Fruit fly (Drosophila melanogaster) whole organism, embryonic: ENCODE data around the gene toy.

Experiments used
- Ada2b ChIP-seq: fragments of 200-800 bp; sonication (Bioruptor generic); IDR thresholded peaks from 2 replicates; pipeline ENCODE4 v1.3.6; 2022; ENCODE audit warnings: missing biosample characterization, missing genetic modification characterization
- Aef1 ChIP-seq: fragments of 200-800 bp; sonication (Bioruptor generic); IDR thresholded peaks from 3 replicates; pipeline ENCODE4 v1.3.6; 2022; ENCODE audit warnings: missing biosample characterization, missing genetic modification characterization
- Antp ChIP-seq: fragments of 200-800 bp; sonication (Bioruptor generic); optimal IDR thresholded peaks from 3 replicates; lab custom pipeline; 2016; ENCODE audit warnings: missing biosample characterization, missing genetic modification characterization
- CG10209 ChIP-seq: fragments of 200-800 bp; sonication (Bioruptor generic); optimal IDR thresholded peaks from 3 replicates; lab custom pipeline; 2017; ENCODE audit warnings: missing biosample characterization, mild to moderate bottlenecking, missing genetic modification characterization, missing genetic modification reagents
- CG10267 ChIP-seq: fragments of 200-800 bp; sonication (Bioruptor generic); optimal IDR thresholded peaks from 2 replicates; lab custom pipeline; 2018; ENCODE audit warnings: missing biosample characterization, mild to moderate bottlenecking, missing genetic modification characterization, moderate library complexity
- CG11560 ChIP-seq: fragments of 200-800 bp; sonication (Bioruptor generic); IDR thresholded peaks from 3 replicates; pipeline ENCODE4 v1.3.6; 2022; ENCODE audit warnings: missing biosample characterization, missing genetic modification characterization
- CG11696 ChIP-seq: fragments of 200-800 bp; sonication (Bioruptor generic); IDR thresholded peaks from 2 replicates; pipeline ENCODE4 v1.3.6; 2022; ENCODE audit warnings: missing biosample characterization, missing genetic modification characterization
- CG12299 ChIP-seq: fragments of 200-800 bp; sonication (Bioruptor generic); optimal IDR thresholded peaks from 2 replicates; lab custom pipeline; 2018; ENCODE audit warnings: missing biosample characterization, mild to moderate bottlenecking, missing genetic modification characterization
- CG13123 ChIP-seq: fragments of 200-800 bp; sonication (Bioruptor generic); optimal IDR thresholded peaks from 2 replicates; lab custom pipeline; 2016; ENCODE audit warnings: missing biosample characterization, missing genetic modification characterization
- CG16815 ChIP-seq: fragments of 200-800 bp; sonication (Bioruptor generic); optimal IDR thresholded peaks from 3 replicates; lab custom pipeline; 2017; ENCODE audit warnings: missing biosample characterization, mild to moderate bottlenecking, missing genetic modification characterization
- CG17385 ChIP-seq: fragments of 200-800 bp; sonication (Bioruptor generic); optimal IDR thresholded peaks from 3 replicates; lab custom pipeline; 2018; ENCODE audit warnings: missing biosample characterization, mild to moderate bottlenecking, missing genetic modification characterization
- CG2116 ChIP-seq: fragments of 200-800 bp; sonication (Bioruptor generic); optimal IDR thresholded peaks from 3 replicates; lab custom pipeline; 2018; ENCODE audit warnings: missing biosample characterization, mild to moderate bottlenecking, missing genetic modification characterization
- CG2712 ChIP-seq: fragments of 200-800 bp; optimal IDR thresholded peaks from 3 replicates; lab custom pipeline; 2019; ENCODE audit warnings: missing biosample characterization, mild to moderate bottlenecking, missing genetic modification characterization, moderate library complexity
- CG3065 ChIP-seq: fragments of 200-800 bp; sonication (Bioruptor generic); optimal IDR thresholded peaks from 2 replicates; lab custom pipeline; 2016; ENCODE audit warnings: missing biosample characterization, missing genetic modification characterization
- CG31224 ChIP-seq: fragments of 200-800 bp; sonication (Bioruptor generic); IDR thresholded peaks from 2 replicates; pipeline ENCODE4 v1.3.6; 2022; ENCODE audit warnings: missing biosample characterization, missing genetic modification characterization
- CG34224 ChIP-seq: fragments of 200-800 bp; sonication (Bioruptor generic); IDR thresholded peaks from 3 replicates; pipeline ENCODE4 v1.3.6; 2022; ENCODE audit warnings: missing biosample characterization, missing genetic modification characterization; ENCODE audit not compliant: partially characterized antibody
- CG34376 ChIP-seq: fragments of 200-800 bp; sonication (Bioruptor generic); optimal IDR thresholded peaks from 2 replicates; lab custom pipeline; 2018; ENCODE audit warnings: missing biosample characterization, mild to moderate bottlenecking, missing genetic modification characterization
- CG4820 ChIP-seq: fragments of 200-800 bp; sonication (Bioruptor generic); optimal IDR thresholded peaks from 3 replicates; lab custom pipeline; 2016; ENCODE audit warnings: missing biosample characterization, missing genetic modification characterization
- CG6175 ChIP-seq: fragments of 200-800 bp; sonication (Bioruptor generic); IDR thresholded peaks from 3 replicates; pipeline ENCODE4 v1.3.6; 2022; ENCODE audit warnings: missing biosample characterization, missing genetic modification characterization
- CG7357 ChIP-seq: fragments of 200-800 bp; sonication (Bioruptor generic); IDR thresholded peaks from 3 replicates; pipeline ENCODE4 v1.3.6; 2022; ENCODE audit warnings: missing biosample characterization, missing genetic modification characterization
- CG9609 ChIP-seq: fragments of 200-800 bp; sonication (Bioruptor generic); optimal IDR thresholded peaks from 3 replicates; lab custom pipeline; 2016; ENCODE audit warnings: missing biosample characterization, missing genetic modification characterization
- CG9817 ChIP-seq: fragments of 200-800 bp; sonication (Bioruptor generic); optimal IDR thresholded peaks from 2 replicates; lab custom pipeline; 2018; ENCODE audit warnings: missing biosample characterization, mild to moderate bottlenecking, missing genetic modification characterization, moderate library complexity
- CkIIα-i1 ChIP-seq: fragments of 200-800 bp; sonication (Bioruptor generic); IDR thresholded peaks from 2 replicates; pipeline ENCODE4 v1.3.6; 2022; ENCODE audit warnings: missing biosample characterization, missing genetic modification characterization
- D19A ChIP-seq: fragments of 200-800 bp; optimal IDR thresholded peaks from 3 replicates; lab custom pipeline; 2019; ENCODE audit warnings: missing biosample characterization, mild to moderate bottlenecking, missing genetic modification characterization, moderate library complexity
- D19B ChIP-seq: fragments of 200-800 bp; sonication (Bioruptor generic); optimal IDR thresholded peaks from 2 replicates; lab custom pipeline; 2017; ENCODE audit warnings: missing biosample characterization, mild to moderate bottlenecking, missing genetic modification characterization
- Deaf1 ChIP-seq: fragments of 200-800 bp; optimal IDR thresholded peaks from 3 replicates; lab custom pipeline; 2019; ENCODE audit warnings: missing biosample characterization, mild to moderate bottlenecking, missing genetic modification characterization, moderate library complexity
- Dref ChIP-seq: fragments of 200-800 bp; sonication (Bioruptor generic); IDR thresholded peaks from 2 replicates; pipeline ENCODE4 v1.3.6; 2022; ENCODE audit warnings: missing biosample characterization, missing genetic modification characterization
- Gug ChIP-seq: fragments of 200-800 bp; sonication (Bioruptor generic); IDR thresholded peaks from 4 replicates; pipeline ENCODE4 v1.3.6; 2022; ENCODE audit warnings: missing biosample characterization, missing genetic modification characterization
- HHEX ChIP-seq: fragments of 200-800 bp; sonication (Bioruptor generic); optimal IDR thresholded peaks from 3 replicates; lab custom pipeline; 2017; ENCODE audit warnings: missing biosample characterization, mild to moderate bottlenecking, missing genetic modification characterization, missing genetic modification reagents
- Hey ChIP-seq: fragments of 200-800 bp; sonication (Bioruptor generic); optimal IDR thresholded peaks from 3 replicates; lab custom pipeline; 2018; ENCODE audit warnings: missing biosample characterization, mild to moderate bottlenecking, missing genetic modification characterization
- HmgD ChIP-seq: fragments of 200-800 bp; sonication (Bioruptor generic); optimal IDR thresholded peaks from 3 replicates; lab custom pipeline; 2016; ENCODE audit warnings: missing biosample characterization, missing genetic modification characterization
- Hr51 ChIP-seq, 2 experiments: fragments of 200-800 bp; sonication (Bioruptor generic); optimal IDR thresholded peaks; 2 replicates in 1 of 2; 3 replicates in 1 of 2; lab custom pipeline; 2016 to 2018; ENCODE audit warnings: missing biosample characterization in 2 of 2, missing genetic modification characterization in 2 of 2, mild to moderate bottlenecking in 1 of 2, moderate library complexity in 1 of 2
- MTF-1 ChIP-seq: fragments of 200-800 bp; sonication (Bioruptor generic); optimal IDR thresholded peaks from 2 replicates; lab custom pipeline; 2018; ENCODE audit warnings: missing biosample characterization, mild to moderate bottlenecking, missing genetic modification characterization, borderline replicate concordance
- Mrtf ChIP-seq: fragments of 200-800 bp; sonication (Bioruptor generic); IDR thresholded peaks from 3 replicates; pipeline ENCODE4 v1.3.6; 2022; ENCODE audit warnings: missing biosample characterization, missing genetic modification characterization
- NC2α ChIP-seq: fragments of 200-800 bp; sonication (Bioruptor generic); optimal IDR thresholded peaks from 2 replicates; lab custom pipeline; 2016; ENCODE audit warnings: missing biosample characterization, missing genetic modification characterization
- Neu2 ChIP-seq: fragments of 200-800 bp; sonication (Bioruptor generic); optimal IDR thresholded peaks from 3 replicates; lab custom pipeline; 2016; ENCODE audit warnings: missing biosample characterization, missing genetic modification characterization, borderline replicate concordance
- Pdp1 ChIP-seq, 2 experiments: fragments of 200-800 bp; sonication (Bioruptor generic); optimal IDR thresholded peaks; 3 replicates each; lab custom pipeline; 2016; ENCODE audit warnings: missing biosample characterization in 2 of 2, missing genetic modification characterization in 2 of 2, mild to moderate bottlenecking in 1 of 2, moderate library complexity in 1 of 2
- Ravus ChIP-seq: fragments of 200-800 bp; sonication (Bioruptor generic); IDR thresholded peaks from 2 replicates; pipeline ENCODE4 v1.3.6; 2022; ENCODE audit warnings: missing biosample characterization, missing genetic modification characterization
- Side ChIP-seq: fragments of 200-800 bp; sonication (Bioruptor generic); optimal IDR thresholded peaks from 2 replicates; lab custom pipeline; 2016; ENCODE audit warnings: missing biosample characterization, missing genetic modification characterization
- ash1 ChIP-seq: fragments of 200-800 bp; sonication (Bioruptor generic); optimal IDR thresholded peaks from 2 replicates; lab custom pipeline; 2018; ENCODE audit warnings: missing biosample characterization, mild to moderate bottlenecking, missing genetic modification characterization
- bcd ChIP-seq: fragments of 200-800 bp; sonication (Bioruptor generic); optimal IDR thresholded peaks from 2 replicates; lab custom pipeline; 2017; ENCODE audit warnings: missing biosample characterization, mild to moderate bottlenecking, missing genetic modification characterization
- chif ChIP-seq, 2 experiments: fragments of 200-800 bp; sonication (Bioruptor generic); optimal IDR thresholded peaks; 3 replicates each; lab custom pipeline; 2016; ENCODE audit warnings: missing biosample characterization in 2 of 2, missing genetic modification characterization in 2 of 2
- crol ChIP-seq: fragments of 200-800 bp; sonication (Bioruptor generic); IDR thresholded peaks from 2 replicates; pipeline ENCODE4 v1.3.6; 2022; ENCODE audit warnings: missing biosample characterization, missing genetic modification characterization
- kay ChIP-seq: fragments of 200-800 bp; sonication (Bioruptor generic); optimal IDR thresholded peaks from 2 replicates; lab custom pipeline; 2016; ENCODE audit warnings: missing biosample characterization, missing genetic modification characterization
- ken ChIP-seq: fragments of 200-800 bp; sonication (Bioruptor generic); IDR thresholded peaks from 3 replicates; pipeline ENCODE4 v1.3.6; 2022; ENCODE audit warnings: missing biosample characterization, missing genetic modification characterization
- nau ChIP-seq: fragments of 200-800 bp; sonication (Bioruptor generic); optimal IDR thresholded peaks from 3 replicates; lab custom pipeline; 2017; ENCODE audit warnings: missing biosample characterization, mild to moderate bottlenecking, missing genetic modification characterization, missing genetic modification reagents
- nerfin-1 ChIP-seq: fragments of 200-800 bp; sonication (Bioruptor generic); optimal IDR thresholded peaks from 3 replicates; lab custom pipeline; 2019; ENCODE audit warnings: missing biosample characterization, mild to moderate bottlenecking, missing genetic modification characterization, moderate library complexity
- nom ChIP-seq: fragments of 200-800 bp; sonication (Bioruptor generic); optimal IDR thresholded peaks from 2 replicates; lab custom pipeline; 2017; ENCODE audit warnings: missing biosample characterization, missing genetic modification characterization, mild to moderate bottlenecking, moderate library complexity, missing genetic modification reagents
- p53 ChIP-seq: fragments of 200-800 bp; sonication (Bioruptor generic); optimal IDR thresholded peaks from 2 replicates; lab custom pipeline; 2016; ENCODE audit warnings: missing biosample characterization, missing genetic modification characterization
- ssp ChIP-seq: fragments of 200-800 bp; sonication (Bioruptor generic); IDR thresholded peaks from 2 replicates; pipeline ENCODE4 v1.3.6; 2022; ENCODE audit warnings: missing biosample characterization, missing genetic modification characterization

The toy gene

DNA sequence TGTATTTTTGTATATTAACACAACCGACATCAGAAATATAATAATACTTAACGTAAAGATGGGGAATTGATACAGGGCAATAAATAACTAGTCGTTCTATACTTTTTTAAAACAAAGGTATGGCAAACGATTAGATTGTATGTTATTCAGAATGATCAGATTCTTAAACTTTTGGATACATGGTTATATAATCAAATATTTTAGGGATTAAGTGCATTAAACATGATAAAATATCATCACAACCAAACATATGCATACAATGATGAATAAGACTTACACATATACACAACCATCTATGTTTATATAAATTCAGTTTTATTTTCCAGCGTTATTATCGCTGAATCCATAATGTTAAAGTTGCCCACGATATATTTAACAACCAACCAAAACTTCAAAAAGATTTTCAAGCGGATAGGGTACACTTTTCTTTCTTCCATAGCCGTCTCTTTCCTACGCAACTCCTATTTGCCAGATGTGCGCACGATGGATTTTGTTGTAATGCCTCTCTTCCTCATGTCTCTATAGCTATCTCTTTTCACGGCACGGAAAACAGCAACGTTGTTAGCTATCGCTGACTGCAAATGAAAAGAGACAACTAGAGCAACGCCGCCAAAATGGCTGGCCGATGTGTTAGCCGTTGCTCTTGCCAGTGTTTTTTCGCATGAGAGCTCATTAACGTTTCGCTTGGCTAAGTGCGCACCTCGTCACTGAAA lies at the start of gene toy:
Gene toy, plus strand, starts transcription at position 668 of the 713 bp plus-strand sequence.
- no peak for TF ChIP-seq crol (GFP tag; lab: Robert Waterston, UW)
- TF ChIP-seq CkIIα-i1 (GFP tag; lab: Robert Waterston, UW): no peak
- no peak for TF ChIP-seq CG2116
- TF ChIP-seq Aef1 (GFP tag; lab: Robert Waterston, UW): peak; percentile 79
- no peak for TF ChIP-seq CG11560 (tag; lab: Robert Waterston, UW)
- TF ChIP-seq CG34224: 0 out of 3 replicates have a peak, but pooled peaks have one; percentile 25
- TF ChIP-seq Side: no peak
- TF ChIP-seq D19B (GFP tag; lab: Kevin White, UChicago): no peak
- TF ChIP-seq nerfin-1 (tag; lab: Kevin White, UChicago): no peak
- TF ChIP-seq CG13123: no peak
- no peak for TF ChIP-seq CG3065 (GFP tag; lab: Kevin White, UChicago)
- TF ChIP-seq CG6175 (GFP tag; lab: Robert Waterston, UW): no peak
- TF ChIP-seq bcd: no peak
- no peak for TF ChIP-seq Deaf1 (tag; lab: Kevin White, UChicago)
- TF ChIP-seq CG10267 (tag; lab: Kevin White, UChicago): no peak
- TF ChIP-seq CG10209: no peak
- TF ChIP-seq nom: no peak
- TF ChIP-seq D19A (tag; lab: Kevin White, UChicago): peak; percentile 61
- TF ChIP-seq CG4820: no peak
- TF ChIP-seq Neu2 (GFP tag; lab: Kevin White, UChicago): no peak
- TF ChIP-seq Ravus (GFP tag; lab: Robert Waterston, UW): no peak
- TF ChIP-seq ken (GFP tag; lab: Robert Waterston, UW): no peak
- TF ChIP-seq HmgD (GFP tag; lab: Kevin White, UChicago): peak; percentile 80
- no peak for TF ChIP-seq p53 (GFP tag; lab: Kevin White, UChicago)
- peak in 1 of 2 experiments; percentile 44 for TF ChIP-seq chif (GFP tag; optimal IDR thresholded peaks at IDR 0.05; lab: Kevin White, UChicago)
- no peak for TF ChIP-seq CG34376
- TF ChIP-seq Antp (GFP tag; lab: Kevin White, UChicago): no peak
- no peak for TF ChIP-seq ash1 (GFP tag; lab: Kevin White, UChicago)
- no peak for TF ChIP-seq NC2α (GFP tag; lab: Kevin White, UChicago)
- TF ChIP-seq CG7357 (GFP tag; lab: Robert Waterston, UW): no peak
- no peak for TF ChIP-seq CG16815 (GFP tag; lab: Kevin White, UChicago)
- no peak for TF ChIP-seq Hr51 (GFP tag; optimal IDR thresholded peaks at IDR 0.05; lab: Kevin White, UChicago)
- TF ChIP-seq kay: no peak
- TF ChIP-seq HHEX (GFP tag; lab: Kevin White, UChicago): no peak
- TF ChIP-seq CG31224: no peak
- TF ChIP-seq CG9817: no peak
- no peak for TF ChIP-seq Ada2b (GFP tag; lab: Robert Waterston, UW)
- TF ChIP-seq MTF-1: no peak
- TF ChIP-seq nau (GFP tag; lab: Kevin White, UChicago): no peak
- TF ChIP-seq CG12299 (tag; lab: Kevin White, UChicago): no peak
- TF ChIP-seq Mrtf (GFP tag; lab: Robert Waterston, UW): no peak
- TF ChIP-seq Dref: no peak
- no peak for TF ChIP-seq CG9609 (GFP tag; lab: Kevin White, UChicago)
- no peak for TF ChIP-seq ssp (GFP tag; lab: Robert Waterston, UW)
- TF ChIP-seq CG2712 (tag; lab: Kevin White, UChicago): no peak
- peak; percentile 50 for TF ChIP-seq CG17385 (GFP tag; lab: Kevin White, UChicago)
- no peak for TF ChIP-seq Hey (tag; lab: Kevin White, UChicago)
- TF ChIP-seq Gug (GFP tag; lab: Robert Waterston, UW): no peak
- no peak for TF ChIP-seq CG11696 (GFP tag; lab: Robert Waterston, UW)
- TF ChIP-seq Pdp1 (GFP tag; optimal IDR thresholded peaks at IDR 0.05; lab: Kevin White, UChicago): peak in 1 of 2 experiments; percentile 92
